Fruit fly (Drosophila melanogaster) whole organism, prepupa: ENCODE measurements around the gene CG32683.

Experiments
- Lpt ChIP-seq: fragments of 200-800 bp; sonication (Bioruptor generic); optimal IDR thresholded peaks from 3 replicates; lab custom pipeline; 2016; ENCODE audit warnings: missing biosample characterization, missing genetic modification characterization
- net ChIP-seq: fragments of 200-800 bp; sonication (Bioruptor generic); optimal IDR thresholded peaks from 3 replicates; lab custom pipeline; 2016; ENCODE audit warnings: missing biosample characterization, missing genetic modification characterization

- TF ChIP-seq net (GFP tag; lab: Kevin White, UChicago) (no peak), Lpt (no peak)
Measured at dm6 chrX:10365748-10366415, 88.8 kb downstream of the CG32683 start.
